Worm (Caenorhabditis elegans) whole organism, L4 larva: ENCODE data around the gene dot-1.3.

ENCODE experiments used
- nhr-28 ChIP-seq: fragments of 150-350 bp; optimal IDR thresholded peaks from 2 replicates; lab custom pipeline; 2014; ENCODE audit warnings: missing biosample characterization, missing genetic modification characterization

dot-1.3 gene

ce11 chrX:12252189-12252588 lies 50.5 kb downstream of the dot-1.3 start:
- no peak for TF ChIP-seq nhr-28
